Fruit fly (Drosophila melanogaster): ENCODE results near the gene pon.

pon gene

dm6 chrX:4679813-4680381 lies 43.8 kb downstream of the pon start (continued):
- TF ChIP-seq CG7839 (tag; optimal IDR thresholded peaks at IDR 0.05) = peak; percentile 60
- TF ChIP-seq Dbx (GFP tag; IDR thresholded peaks at IDR 0.05) = peak; percentile 23; the same call in 1 of the 3 replicates
- TF ChIP-seq danr (GFP tag; IDR thresholded peaks at IDR 0.05) = 0 out of 2 replicates have a peak, but pooled peaks have one; percentile 6
- no peak for TF ChIP-seq CTCF (GFP tag; optimal IDR thresholded peaks at IDR 0.05)
- TF ChIP-seq ssp (GFP tag; IDR thresholded peaks at IDR 0.05) = no peak; the same call in 1 of the 2 replicates
- TF ChIP-seq CG12659 (GFP tag; optimal IDR thresholded peaks at IDR 0.05) = peak; percentile 27
- TF ChIP-seq bab2 (GFP tag; optimal IDR thresholded peaks at IDR 0.05) = peak; percentile 45
- TF ChIP-seq H15 (GFP tag; IDR thresholded peaks at IDR 0.05) = 0 out of 3 replicates have a peak, but pooled peaks have one; percentile 45
- TF ChIP-seq CG14965 (GFP tag; optimal IDR thresholded peaks at IDR 0.05; ENCODE audit: borderline replicate concordance) = no peak
- no peak for TF ChIP-seq MESR4 (GFP tag; optimal IDR thresholded peaks at IDR 0.05)
- TF ChIP-seq CG11247 (GFP tag; IDR thresholded peaks at IDR 0.05) = no peak
- TF ChIP-seq CG7987 (GFP tag; optimal IDR thresholded peaks at IDR 0.05) = no peak
- TF ChIP-seq btn (GFP tag; optimal IDR thresholded peaks at IDR 0.05) = peak; percentile 55
- peak; percentile 12; the same call in 1 of the 2 replicates for TF ChIP-seq esg (GFP tag; conservative IDR thresholded peaks at IDR 0.05)
- TF ChIP-seq CG6765 (GFP tag; optimal IDR thresholded peaks at IDR 0.05) = no peak
- TF ChIP-seq zfh2 (GFP tag; optimal IDR thresholded peaks at IDR 0.05) = peak; percentile 34
- peak; percentile 60; the same call in 1 of the 3 replicates for TF ChIP-seq otp (GFP tag; IDR thresholded peaks at IDR 0.05)
- peak; percentile 51; the same call in 2 of the 3 replicates for TF ChIP-seq tgo (GFP tag; IDR thresholded peaks at IDR 0.05)
- TF ChIP-seq Lhr (GFP tag; optimal IDR thresholded peaks at IDR 0.05) = no peak
- peak; percentile 38; the same call in 1 of the 2 replicates for TF ChIP-seq E2f1 (GFP tag; IDR thresholded peaks at IDR 0.05)
- TF ChIP-seq CG4282 (GFP tag; optimal IDR thresholded peaks at IDR 0.05) = no peak
- TF ChIP-seq Atf6 (GFP tag; IDR thresholded peaks at IDR 0.05) = peak; percentile 69
- peak; percentile 49; the same call in 1 of the 2 replicates for TF ChIP-seq HLH3B (GFP tag; IDR thresholded peaks at IDR 0.05)
- TF ChIP-seq tup (GFP tag; optimal IDR thresholded peaks at IDR 0.05) = no peak
- peak; percentile 48; the same call in 1 of the 2 replicates for TF ChIP-seq CG14441 (GFP tag; IDR thresholded peaks at IDR 0.05)
- peak; percentile 53 for TF ChIP-seq lmd (GFP tag; IDR thresholded peaks at IDR 0.05)
- TF ChIP-seq Myb (GFP tag; optimal IDR thresholded peaks at IDR 0.05) = peak; percentile 73
- no peak for TF ChIP-seq psq (GFP tag; optimal IDR thresholded peaks at IDR 0.05)
- peak; percentile 67; the same call in 2 of the 3 replicates for TF ChIP-seq CG11695 (GFP tag; IDR thresholded peaks at IDR 0.05)
- peak; percentile 61 for TF ChIP-seq CG16863 (GFP tag; optimal IDR thresholded peaks at IDR 0.05)
- no peak for TF ChIP-seq CG2889 (GFP tag; IDR thresholded peaks at IDR 0.05)
- TF ChIP-seq CG2202 (tag; optimal IDR thresholded peaks at IDR 0.05) = no peak
- no peak for TF ChIP-seq ttk (GFP tag; IDR thresholded peaks at IDR 0.05)

- TF ChIP-seq CG10654 (GFP tag; optimal IDR thresholded peaks at IDR 0.05) (peak; percentile 61), crp (GFP tag; optimal IDR thresholded peaks at IDR 0.05) (peak in 1 of 2 experiments; percentile 43), nerfin-2 (GFP tag; IDR thresholded peaks at IDR 0.05; ENCODE audit: partially characterized antibody) (peak; percentile 64), kni (GFP tag; optimal IDR thresholded peaks at IDR 0.05) (peak; percentile 71), CG1647 (GFP tag; optimal IDR thresholded peaks at IDR 0.05) (peak; percentile 82), CG1233 (GFP tag; optimal IDR thresholded peaks at IDR 0.05) (peak; percentile 73), CG31441 (GFP tag; IDR thresholded peaks at IDR 0.05) (peak; percentile 77), ERR (GFP tag; optimal IDR thresholded peaks at IDR 0.05) (peak; percentile 79), BEAF-32 (GFP tag; optimal IDR thresholded peaks at IDR 0.05) (peak; percentile 90), hth (optimal IDR thresholded peaks at IDR 0.05) (no peak), repo (GFP tag; optimal IDR thresholded peaks at IDR 0.05) (peak; percentile 85), btn (GFP tag; optimal IDR thresholded peaks at IDR 0.05) (peak; percentile 47), BtbVII (GFP tag; optimal IDR thresholded peaks at IDR 0.05) (no peak), CG17802 (tag; optimal IDR thresholded peaks at IDR 0.05) (peak; percentile 21), CG30431 (GFP tag; optimal IDR thresholded peaks at IDR 0.05) (peak; percentile 68), Deaf1 (tag; optimal IDR thresholded peaks at IDR 0.05) (peak; percentile 54), Sry-β (GFP tag; optimal IDR thresholded peaks at IDR 0.05) (peak; percentile 68), tgo (GFP tag; IDR thresholded peaks at IDR 0.05) (peak; percentile 89), Vsx1 (GFP tag; optimal IDR thresholded peaks at IDR 0.05) (peak; percentile 40), Lpt (GFP tag; optimal IDR thresholded peaks at IDR 0.05) (no peak), schlank (tag; optimal IDR thresholded peaks at IDR 0.05) (peak; percentile 81)
Measured at dm6 chrX:4684444-4684924, 48.4 kb downstream of the pon start.

Measured in whole organism, embryonic.